Worm (Caenorhabditis elegans) whole organism, L1 larva: ENCODE measurements around the gene rom-1.

Source experiments
- F16B12.6 ChIP-seq: fragments of 150-350 bp; optimal IDR thresholded peaks from 2 replicates; lab custom pipeline; 2014; ENCODE audit warnings: missing biosample characterization, missing genetic modification characterization
- Y116A8C.19 ChIP-seq: sonication (generic microtip); optimal IDR thresholded peaks from 2 replicates; lab custom pipeline; 2016; ENCODE audit warnings: missing compliant biosample characterization, missing genetic modification characterization, borderline replicate concordance
- aha-1 ChIP-seq: fragments of 150-350 bp; optimal IDR thresholded peaks from 2 replicates; lab custom pipeline; 2014; ENCODE audit warnings: missing biosample characterization, missing genetic modification characterization
- alr-1 ChIP-seq: fragments of 200-800 bp; sonication (Bioruptor generic); optimal IDR thresholded peaks from 2 replicates; lab custom pipeline; 2018; ENCODE audit warnings: borderline replicate concordance, mild to moderate bottlenecking, missing genetic modification characterization, missing compliant biosample characterization
- blmp-1 ChIP-seq: fragments of 150-350 bp; optimal IDR thresholded peaks from 2 replicates; lab custom pipeline; 2014; ENCODE audit warnings: missing biosample characterization, missing genetic modification characterization
- ceh-8 ChIP-seq: fragments of 200-800 bp; sonication (Bioruptor generic); optimal IDR thresholded peaks from 2 replicates; lab custom pipeline; 2018; ENCODE audit warnings: mild to moderate bottlenecking, missing genetic modification characterization, moderate library complexity, missing compliant biosample characterization
- ceh-82 ChIP-seq, 3 experiments: fragments of 150-350 bp in 1 of 3; sonication (generic microtip) in 2 of 3; optimal IDR thresholded peaks; 2 replicates each; lab custom pipeline; 2014 to 2017; ENCODE audit warnings: missing biosample characterization in 3 of 3, missing genetic modification characterization in 3 of 3
- ceh-88 ChIP-seq: fragments of 200-800 bp; sonication (Bioruptor generic); IDR thresholded peaks from 2 replicates; pipeline ENCODE4 v1.3.6; 2022; ENCODE audit warnings: missing genetic modification characterization, missing compliant biosample characterization
- dpl-1 ChIP-seq, 3 experiments: fragments of 150-350 bp in 2 of 3; sonication (generic microtip) in 1 of 3; optimal IDR thresholded peaks; 2 replicates each; lab custom pipeline; 2014 to 2017; ENCODE audit warnings: missing biosample characterization in 3 of 3, missing genetic modification characterization in 3 of 3, missing genetic modification reagents in 3 of 3
- dsc-1 ChIP-seq: sonication (generic microtip); optimal IDR thresholded peaks from 2 replicates; lab custom pipeline; 2016; ENCODE audit warnings: mild to moderate bottlenecking, missing genetic modification characterization, missing compliant biosample characterization
- efl-1 ChIP-seq, 4 experiments: fragments of 150-350 bp; optimal IDR thresholded peaks in 3 of 4; peaks in 1 of 4; 1 replicate in 1 of 4; 2 replicates in 3 of 4; lab custom pipeline; 2014; ENCODE audit warnings: missing biosample characterization in 2 of 4, missing genetic modification characterization in 2 of 4, missing genetic modification reagents in 2 of 4
- egl-27 ChIP-seq, 2 experiments: fragments of 150-350 bp in 1 of 2; sonication (generic microtip); optimal IDR thresholded peaks; 3 replicates each; lab custom pipeline; 2017 to 2018; ENCODE audit warnings: missing biosample characterization in 2 of 2, missing genetic modification characterization in 2 of 2, missing genetic modification reagents in 2 of 2
- elt-2 ChIP-seq: sonication (generic microtip); optimal IDR thresholded peaks from 2 replicates; lab custom pipeline; 2016; ENCODE audit warnings: missing genetic modification characterization, mild to moderate bottlenecking, inconsistent platforms, missing compliant biosample characterization, missing genetic modification reagents
- fkh-10 ChIP-seq: sonication (generic microtip); optimal IDR thresholded peaks from 2 replicates; lab custom pipeline; 2017; ENCODE audit warnings: missing biosample characterization, missing genetic modification reagents, missing genetic modification characterization
- fkh-4 ChIP-seq: sonication (generic microtip); optimal IDR thresholded peaks from 2 replicates; lab custom pipeline; 2016; ENCODE audit warnings: missing compliant biosample characterization, missing genetic modification characterization, borderline replicate concordance
- fkh-8 ChIP-seq: sonication (generic microtip); optimal IDR thresholded peaks from 2 replicates; lab custom pipeline; 2016; ENCODE audit warnings: mild to moderate bottlenecking, missing genetic modification characterization, missing compliant biosample characterization
- grh-1 ChIP-seq: fragments of 200-800 bp; sonication (Bioruptor generic); IDR thresholded peaks from 2 replicates; pipeline ENCODE4 v1.3.6; 2022; ENCODE audit warnings: missing genetic modification reagents, missing genetic modification characterization, missing compliant biosample characterization
- irx-1 ChIP-seq: sonication (generic microtip); optimal IDR thresholded peaks from 2 replicates; lab custom pipeline; 2016; ENCODE audit warnings: missing genetic modification characterization, missing compliant biosample characterization
- jun-1 ChIP-seq: fragments of 150-350 bp; optimal IDR thresholded peaks from 2 replicates; lab custom pipeline; 2014; ENCODE audit warnings: missing biosample characterization, missing genetic modification reagents, missing genetic modification characterization
- lin-13 ChIP-seq: fragments of 150-350 bp; optimal IDR thresholded peaks from 2 replicates; lab custom pipeline; 2014; ENCODE audit warnings: missing biosample characterization, missing genetic modification reagents, missing genetic modification characterization
- lin-35 ChIP-seq, 2 experiments: fragments of 150-350 bp; optimal IDR thresholded peaks; 2 replicates each; lab custom pipeline; 2014; ENCODE audit warnings: missing biosample characterization in 2 of 2, missing genetic modification characterization in 2 of 2, missing genetic modification reagents in 2 of 2
- lin-39 ChIP-seq: fragments of 150-350 bp; optimal IDR thresholded peaks from 2 replicates; lab custom pipeline; 2014; ENCODE audit warnings: missing biosample characterization, missing genetic modification reagents, missing genetic modification characterization
- mab-9 ChIP-seq: fragments of 200-800 bp; sonication (Bioruptor generic); IDR thresholded peaks from 2 replicates; pipeline ENCODE4 v1.3.6; 2022; ENCODE audit warnings: missing genetic modification reagents, missing genetic modification characterization, missing compliant biosample characterization
- mdl-1 ChIP-seq, 2 experiments: fragments of 150-350 bp; optimal IDR thresholded peaks; 2 replicates each; lab custom pipeline; 2014 to 2017; ENCODE audit warnings: missing biosample characterization in 2 of 2, missing genetic modification characterization in 2 of 2, inconsistent platforms in 1 of 2
- mep-1 ChIP-seq: fragments of 150-350 bp; optimal IDR thresholded peaks from 2 replicates; lab custom pipeline; 2014; ENCODE audit warnings: missing biosample characterization, missing genetic modification characterization
- nhr-11 ChIP-seq: fragments of 150-350 bp; optimal IDR thresholded peaks from 2 replicates; lab custom pipeline; 2014; ENCODE audit warnings: missing biosample characterization, missing genetic modification characterization
- nhr-20 ChIP-seq: sonication (generic microtip); optimal IDR thresholded peaks from 2 replicates; lab custom pipeline; 2016; ENCODE audit warnings: mild to moderate bottlenecking, missing genetic modification characterization, missing compliant biosample characterization
- nhr-237 ChIP-seq: fragments of 150-350 bp; optimal IDR thresholded peaks from 2 replicates; lab custom pipeline; 2014; ENCODE audit warnings: missing biosample characterization, missing genetic modification characterization
- nhr-28 ChIP-seq: fragments of 150-350 bp; optimal IDR thresholded peaks from 2 replicates; lab custom pipeline; 2014; ENCODE audit warnings: missing biosample characterization, missing genetic modification characterization
- nhr-47 ChIP-seq: sonication (generic microtip); optimal IDR thresholded peaks from 2 replicates; lab custom pipeline; 2016; ENCODE audit warnings: mild to moderate bottlenecking, missing genetic modification characterization, moderate library complexity, missing compliant biosample characterization
- nhr-76 ChIP-seq: sonication (generic microtip); optimal IDR thresholded peaks from 2 replicates; lab custom pipeline; 2017; ENCODE audit warnings: missing biosample characterization, missing genetic modification characterization
- nhr-77 ChIP-seq: fragments of 150-350 bp; optimal IDR thresholded peaks from 2 replicates; lab custom pipeline; 2014; ENCODE audit warnings: missing biosample characterization, missing genetic modification characterization
- nhr-85 ChIP-seq: sonication (generic microtip); peaks from one replicate; lab custom pipeline; 2016; ENCODE audit warnings: missing genetic modification characterization, inconsistent platforms, missing compliant biosample characterization
- pax-3 ChIP-seq: fragments of 200-800 bp; sonication (Bioruptor generic); optimal IDR thresholded peaks from 2 replicates; lab custom pipeline; 2018; ENCODE audit warnings: mild to moderate bottlenecking, missing genetic modification characterization, moderate library complexity, missing compliant biosample characterization
- pqm-1 ChIP-seq: sonication (generic microtip); optimal IDR thresholded peaks from 3 replicates; lab custom pipeline; 2017; ENCODE audit warnings: missing biosample characterization, missing genetic modification characterization
- skn-1 ChIP-seq: fragments of 150-350 bp; optimal IDR thresholded peaks from 2 replicates; lab custom pipeline; 2014; ENCODE audit warnings: missing biosample characterization, missing genetic modification characterization
- snpc-4 ChIP-seq: fragments of 150-350 bp; optimal IDR thresholded peaks from 2 replicates; lab custom pipeline; 2014; ENCODE audit warnings: missing biosample characterization, missing genetic modification characterization
- snu-23 ChIP-seq: sonication (generic microtip); optimal IDR thresholded peaks from 2 replicates; lab custom pipeline; 2016; ENCODE audit warnings: missing genetic modification characterization, missing compliant biosample characterization
- sox-4 ChIP-seq: sonication (generic microtip); optimal IDR thresholded peaks from 2 replicates; lab custom pipeline; 2016; ENCODE audit warnings: missing genetic modification characterization, missing compliant biosample characterization
- swsn-7 ChIP-seq: sonication (generic microtip); optimal IDR thresholded peaks from 2 replicates; lab custom pipeline; 2016; ENCODE audit warnings: missing genetic modification characterization, missing compliant biosample characterization
- unc-130 ChIP-seq: fragments of 150-350 bp; optimal IDR thresholded peaks from 2 replicates; lab custom pipeline; 2017; ENCODE audit warnings: missing biosample characterization, missing genetic modification characterization, inconsistent platforms
- unc-30 ChIP-seq: sonication (generic microtip); optimal IDR thresholded peaks from 2 replicates; lab custom pipeline; 2017; ENCODE audit warnings: missing biosample characterization, missing genetic modification characterization
- unc-62 ChIP-seq: fragments of 150-350 bp; optimal IDR thresholded peaks from 2 replicates; lab custom pipeline; 2014; ENCODE audit warnings: missing biosample characterization, missing genetic modification reagents, missing genetic modification characterization
- xbp-1 ChIP-seq: sonication (generic microtip); optimal IDR thresholded peaks from 2 replicates; lab custom pipeline; 2016; ENCODE audit warnings: missing genetic modification characterization, missing compliant biosample characterization
- zag-1 ChIP-seq: fragments of 150-350 bp; optimal IDR thresholded peaks from 2 replicates; lab custom pipeline; 2014; ENCODE audit warnings: missing biosample characterization, missing genetic modification characterization
- zip-4 ChIP-seq: fragments of 200-800 bp; sonication (Bioruptor generic); optimal IDR thresholded peaks from 2 replicates; lab custom pipeline; 2018; ENCODE audit warnings: mild to moderate bottlenecking, missing genetic modification characterization, moderate library complexity, missing compliant biosample characterization
- ztf-11 ChIP-seq, 2 experiments: sonication (generic microtip); optimal IDR thresholded peaks; 2 replicates each; lab custom pipeline; 2016 to 2017; ENCODE audit warnings: missing genetic modification characterization in 2 of 2, missing biosample characterization in 1 of 2, missing compliant biosample characterization in 1 of 2

Gene rom-1

ce11 chrIII:4906896-4907295, at the start of gene rom-1:
TSS of gene rom-1 (plus strand) at chrIII:4907196.
- no peak for TF ChIP-seq blmp-1
- no peak for TF ChIP-seq mdl-1 (tag; optimal IDR thresholded peaks at IDR 0.05; lab: Kevin White, UChicago)
- no peak for TF ChIP-seq nhr-11
- TF ChIP-seq mab-9 (GFP tag; lab: Robert Waterston, UW), result no peak

DNA sequence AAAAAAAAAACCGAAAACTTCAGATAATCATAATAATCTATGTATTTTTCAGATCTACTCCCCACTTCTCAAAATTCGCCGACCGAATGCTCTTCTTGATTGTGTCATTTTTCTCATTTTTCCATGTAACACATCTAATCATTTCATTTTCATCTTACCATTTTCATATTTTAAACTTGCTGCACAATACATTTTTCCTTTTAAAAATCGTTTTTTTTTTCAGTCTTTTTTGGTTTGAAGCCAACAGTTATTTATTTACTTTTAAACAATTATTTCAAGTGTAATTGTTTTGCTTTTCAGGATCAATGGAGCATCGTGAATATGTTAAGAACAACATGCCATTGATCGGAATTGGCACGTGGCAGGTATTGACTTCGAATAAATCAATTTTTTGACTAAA, 48.0 kb upstream of the rom-1 start, which contains the start of gene C35D10.6:
C35D10.6 (plus strand) TSS at position 301 of the 400 bp plus-strand sequence.
- TF ChIP-seq elt-2 (no peak), nhr-20 (tag; lab: Kevin White, UChicago) (no peak), jun-1 (tag; lab: Kevin White, UChicago) (no peak), lin-39 (no peak), ztf-11 (tag; optimal IDR thresholded peaks at IDR 0.05; lab: Kevin White, UChicago) (no peak), efl-1 (optimal IDR thresholded peaks at IDR 0.05; lab: Kevin White, UChicago) (no peak), efl-1 (GFP tag; optimal IDR thresholded peaks at IDR 0.05 in 1 of 2; lab: Kevin White, UChicago) (peak in 1 of 2 experiments; percentile 76)

- TF ChIP-seq nhr-47, result peak; percentile 42
- TF ChIP-seq lin-13, result no peak
- TF ChIP-seq skn-1 (tag; lab: Kevin White, UChicago), result no peak
- no peak for TF ChIP-seq nhr-11
- TF ChIP-seq sox-4 (tag; lab: Kevin White, UChicago), result no peak
- no peak for TF ChIP-seq alr-1 (tag; lab: Kevin White, UChicago)
- TF ChIP-seq xbp-1 (tag; lab: Kevin White, UChicago), result no peak
- TF ChIP-seq ceh-82 (tag; optimal IDR thresholded peaks at IDR 0.05; lab: Kevin White, UChicago), result no peak
- no peak for TF ChIP-seq unc-30
- TF ChIP-seq fkh-4, result no peak
- peak; percentile 33 for TF ChIP-seq irx-1 (tag; lab: Kevin White, UChicago)
- TF ChIP-seq blmp-1, result no peak
- TF ChIP-seq unc-130 (tag; lab: Kevin White, UChicago), result no peak
- TF ChIP-seq lin-35 (GFP tag; optimal IDR thresholded peaks at IDR 0.05; lab: Kevin White, UChicago), result no peak
- TF ChIP-seq F16B12.6 (tag; lab: Kevin White, UChicago), result no peak
- no peak for TF ChIP-seq nhr-77 (tag; lab: Kevin White, UChicago)
- TF ChIP-seq nhr-76 (tag; lab: Kevin White, UChicago), result no peak
- no peak for TF ChIP-seq egl-27 (tag; optimal IDR thresholded peaks at IDR 0.05; lab: Kevin White, UChicago)
- no peak for TF ChIP-seq nhr-28 (tag; lab: Kevin White, UChicago)
- TF ChIP-seq dpl-1 (GFP tag; optimal IDR thresholded peaks at IDR 0.05; lab: Kevin White, UChicago), result peak in 2 of 3 experiments; percentile 4 to 17
- TF ChIP-seq unc-62 (GFP tag; lab: Kevin White, UChicago), result no peak
- TF ChIP-seq nhr-85, result no peak
- no peak for TF ChIP-seq efl-1 (optimal IDR thresholded peaks at IDR 0.05; lab: Kevin White, UChicago)
- TF ChIP-seq efl-1 (GFP tag; optimal IDR thresholded peaks at IDR 0.05 in 1 of 2; lab: Kevin White, UChicago), result peak in 1 of 2 experiments; percentile 27
- no peak for TF ChIP-seq pqm-1 (tag; lab: Kevin White, UChicago)
- TF ChIP-seq mab-9 (GFP tag; lab: Robert Waterston, UW), result no peak
- no peak for TF ChIP-seq zip-4 (GFP tag; lab: Kevin White, UChicago)
- TF ChIP-seq Y116A8C.19 (tag; lab: Kevin White, UChicago), result no peak
- TF ChIP-seq grh-1, result no peak
- TF ChIP-seq nhr-20 (tag; lab: Kevin White, UChicago), result peak; percentile 12
- TF ChIP-seq swsn-7 (tag; lab: Kevin White, UChicago), result no peak
- no peak for TF ChIP-seq fkh-10 (GFP tag; lab: Kevin White, UChicago)
- TF ChIP-seq ceh-88 (GFP tag; lab: Robert Waterston, UW), result no peak
- TF ChIP-seq nhr-237 (tag; lab: Kevin White, UChicago), result no peak
- no peak for TF ChIP-seq ceh-8 (GFP tag; lab: Kevin White, UChicago)
- TF ChIP-seq pax-3 (tag; lab: Kevin White, UChicago), result no peak
- TF ChIP-seq snpc-4 (tag; lab: Kevin White, UChicago), result no peak
- TF ChIP-seq mep-1 (tag; lab: Kevin White, UChicago), result no peak
- TF ChIP-seq fkh-8, result no peak
- TF ChIP-seq snu-23 (GFP tag; lab: Kevin White, UChicago), result peak; percentile 4
- TF ChIP-seq zag-1 (tag; lab: Kevin White, UChicago), result no peak
- peak; percentile 7 for TF ChIP-seq dsc-1 (tag; lab: Kevin White, UChicago)
- TF ChIP-seq aha-1 (tag; lab: Kevin White, UChicago), result no peak
These were observed 45.1 kb upstream of the rom-1 start, which contains the start of the genes C35D10.10 and C35D10.5 for ce11 chrIII:4861744-4862401. TSS of gene C35D10.10 (minus strand) at chrIII:4861794. TSS of gene C35D10.5 (plus strand) at chrIII:4862351.
